Worm (Caenorhabditis elegans) whole organism, young adult: Measurements from ENCODE around the gene F31E8.4.

Experiments
- Y79H2A.3 ChIP-seq: fragments of 200-800 bp; sonication (Bioruptor generic); conservative IDR thresholded peaks from 2 replicates; pipeline ENCODE4 v1.3.6; 2022; ENCODE audit warnings: missing genetic modification reagents, missing genetic modification characterization, missing compliant biosample characterization
- fkh-3 ChIP-seq: sonication (generic microtip); optimal IDR thresholded peaks from 2 replicates; lab custom pipeline; 2016; ENCODE audit warnings: mild to moderate bottlenecking, missing genetic modification characterization, missing compliant biosample characterization
- nfya-1 ChIP-seq: sonication (generic microtip); optimal IDR thresholded peaks from 2 replicates; lab custom pipeline; 2017; ENCODE audit warnings: antibody characterized with exemption, missing compliant biosample characterization, missing genetic modification characterization, borderline replicate concordance; ENCODE audit not compliant: insufficient read depth
- rec-8 ChIP-seq, 2 experiments: sonication (generic microtip); optimal IDR thresholded peaks; 2 replicates each; lab custom pipeline; 2016; ENCODE audit warnings: mild to moderate bottlenecking in 2 of 2, missing genetic modification characterization in 2 of 2, missing genetic modification reagents in 2 of 2, missing genotype in 2 of 2, missing biosample characterization in 1 of 2, missing compliant biosample characterization in 1 of 2, moderate library complexity in 1 of 2
- rpc-1 ChIP-seq, 2 experiments: fragments of 150-350 bp in 1 of 2; sonication (generic microtip) in 1 of 2; optimal IDR thresholded peaks; 2 replicates each; lab custom pipeline; 2014 to 2018; ENCODE audit warnings: missing biosample characterization in 1 of 2, missing genetic modification characterization in 1 of 2, missing genetic modification reagents in 1 of 2, missing genotype in 1 of 2

- no peak for TF ChIP-seq rec-8 (tag; optimal IDR thresholded peaks at IDR 0.05; lab: Kevin White, UChicago)
- no peak for TF ChIP-seq nfya-1
- no peak for TF ChIP-seq fkh-3 (tag; lab: Kevin White, UChicago)
- TF ChIP-seq rpc-1 (optimal IDR thresholded peaks at IDR 0.05; lab: Kevin White, UChicago) = no peak
- TF ChIP-seq rpc-1 (tag; optimal IDR thresholded peaks at IDR 0.05; lab: Kevin White, UChicago) = no peak
- TF ChIP-seq Y79H2A.3 (GFP tag; lab: Robert Waterston, UW) = no peak
These were observed 7.2 kb upstream of the F31E8.4 start, which contains the start of gene F31E8.5 for ce11 chrII:6807162-6807561.
